Fruit fly (Drosophila melanogaster) whole organism, prepupa: ENCODE measurements around the gene sqd.

Experiments
- CG11294 ChIP-seq: fragments of 200-800 bp; sonication (Bioruptor generic); IDR thresholded peaks from 2 replicates; pipeline ENCODE4 v1.3.6; 2022; ENCODE audit warnings: missing biosample characterization, missing genetic modification characterization
- CG11902 ChIP-seq: fragments of 200-800 bp; sonication (Bioruptor generic); optimal IDR thresholded peaks from 3 replicates; lab custom pipeline; 2016; ENCODE audit warnings: missing biosample characterization, missing genetic modification characterization
- CG6808 ChIP-seq: fragments of 200-800 bp; sonication (Bioruptor generic); optimal IDR thresholded peaks from 3 replicates; lab custom pipeline; 2017; ENCODE audit warnings: missing biosample characterization, missing genetic modification characterization, mild to moderate bottlenecking, moderate library complexity, missing genetic modification reagents
- Eip78C ChIP-seq: fragments of 200-800 bp; sonication (Bioruptor generic); peaks from one replicate; lab custom pipeline; 2016; ENCODE audit warnings: missing biosample characterization, missing genetic modification characterization
- fd59A ChIP-seq: fragments of 200-800 bp; sonication (Bioruptor generic); optimal IDR thresholded peaks from 2 replicates; lab custom pipeline; 2017; ENCODE audit warnings: missing biosample characterization, mild to moderate bottlenecking, missing genetic modification characterization, missing genetic modification reagents
- lz ChIP-seq: fragments of 200-800 bp; sonication (Bioruptor generic); optimal IDR thresholded peaks from 3 replicates; lab custom pipeline; 2016; ENCODE audit warnings: missing biosample characterization, missing genetic modification characterization
- net ChIP-seq: fragments of 200-800 bp; sonication (Bioruptor generic); optimal IDR thresholded peaks from 3 replicates; lab custom pipeline; 2016; ENCODE audit warnings: missing biosample characterization, missing genetic modification characterization

DNA sequence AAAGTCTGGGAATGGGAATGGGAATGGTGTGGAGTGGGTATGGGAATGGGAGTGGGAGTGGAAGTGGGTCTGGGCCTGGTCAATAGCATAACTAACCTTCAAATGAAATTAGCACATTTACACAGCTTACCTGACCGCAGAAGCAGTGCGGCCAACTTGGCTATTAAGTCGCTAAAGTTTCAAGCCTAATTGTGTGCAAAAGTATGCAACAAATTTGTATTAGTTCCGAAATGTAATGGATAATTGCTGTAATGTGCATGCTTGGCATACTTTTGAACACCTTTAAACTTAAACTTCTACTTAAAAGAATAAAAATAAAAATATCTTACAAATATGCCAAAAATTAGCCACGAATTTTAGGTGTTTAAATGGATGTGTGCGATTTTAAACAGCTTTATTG, 31.1 kb downstream of the sqd start:
- TF ChIP-seq Eip78C (no peak), lz (no peak), net (no peak), CG6808 (no peak), CG11902 (no peak), fd59A (GFP tag; lab: Kevin White, UChicago) (no peak), CG11294 (GFP tag; lab: Robert Waterston, UW) (no peak)
